Fruit fly (Drosophila melanogaster) whole organism, larva: ENCODE measurements around the gene Dif.

Experiments
- noc ChIP-seq: fragments of 200-800 bp; sonication (Bioruptor generic); optimal IDR thresholded peaks from 3 replicates; lab custom pipeline; 2019; ENCODE audit warnings: missing biosample characterization, mild to moderate bottlenecking, missing genetic modification characterization, moderate library complexity

Gene Dif

dm6 chr2L:17449608-17450504 lies 16.9 kb upstream of the Dif start, which contains the start of gene dl:
Gene dl, minus strand, starts transcription at chr2L:17450364.
- TF ChIP-seq noc (tag; lab: Kevin White, UChicago) = peak; percentile 16

DNA sequence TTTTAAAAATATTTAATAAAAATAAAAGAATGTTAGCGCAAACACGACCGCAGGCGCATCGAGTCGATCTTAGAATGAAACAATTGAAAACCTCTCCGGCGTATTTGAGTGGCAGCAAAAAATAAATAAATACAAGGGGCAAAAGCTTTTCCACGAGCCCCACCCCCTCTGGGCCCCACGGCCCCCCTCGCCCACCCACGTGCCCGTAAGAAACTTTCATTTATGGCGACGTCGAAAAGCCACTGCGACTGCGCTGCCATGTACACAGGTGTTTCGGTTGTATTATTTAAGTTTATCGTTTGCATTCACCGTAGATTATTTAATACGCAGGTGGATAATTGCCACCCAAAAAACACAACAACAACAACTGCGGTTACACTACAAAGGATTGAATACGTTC lies 15.5 kb upstream of the Dif start:
- TF ChIP-seq noc (tag; lab: Kevin White, UChicago) = no peak

dm6 chr2L:17447071-17447470 lies 14.1 kb upstream of the Dif start:
- no peak for TF ChIP-seq noc (tag; lab: Kevin White, UChicago)

DNA sequence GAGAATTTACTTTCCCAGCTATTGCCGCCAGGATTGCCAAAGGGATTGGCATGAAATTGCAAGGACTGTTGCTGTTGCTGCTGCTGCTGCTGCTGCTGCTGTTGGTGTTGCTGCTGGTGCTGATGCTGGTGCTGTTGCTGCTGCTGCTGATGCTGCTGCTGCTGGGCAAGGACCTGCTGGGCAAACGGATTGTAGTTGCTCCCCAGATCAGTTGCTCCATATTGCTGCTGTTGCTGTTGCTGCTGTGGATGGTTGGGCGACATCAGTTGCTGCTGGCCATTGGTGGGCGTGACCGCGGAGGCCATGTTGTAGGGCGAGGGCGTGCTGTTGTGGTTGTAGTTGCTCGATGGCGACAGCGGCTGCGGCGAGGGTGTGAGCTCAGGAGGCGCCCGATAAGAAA lies 4.6 kb upstream of the Dif start:
- no peak for TF ChIP-seq noc (tag; lab: Kevin White, UChicago)

DNA sequence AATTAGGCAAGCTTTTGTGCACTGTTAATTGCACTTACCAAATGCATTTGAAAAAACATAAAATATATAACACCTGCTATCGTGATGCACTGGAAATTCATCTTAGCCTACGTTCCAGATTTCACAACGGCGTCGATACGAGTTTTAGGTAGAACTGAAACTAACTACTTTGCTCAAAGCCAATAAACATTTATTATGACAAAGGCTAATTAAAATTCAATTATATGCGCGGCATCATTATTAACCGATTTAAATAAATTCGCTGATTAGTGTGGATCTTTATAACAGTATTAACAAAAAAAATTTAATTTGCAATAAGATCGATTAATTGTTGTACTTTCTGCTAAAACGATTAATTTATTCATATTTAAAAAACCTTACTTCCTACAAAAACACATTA lies 3.5 kb upstream of the Dif start, which contains the start of gene CG33928:
Gene CG33928 (minus strand): TSS at position 101 of the 400 bp plus-strand sequence.
- TF ChIP-seq noc (tag; lab: Kevin White, UChicago) = no peak

DNA sequence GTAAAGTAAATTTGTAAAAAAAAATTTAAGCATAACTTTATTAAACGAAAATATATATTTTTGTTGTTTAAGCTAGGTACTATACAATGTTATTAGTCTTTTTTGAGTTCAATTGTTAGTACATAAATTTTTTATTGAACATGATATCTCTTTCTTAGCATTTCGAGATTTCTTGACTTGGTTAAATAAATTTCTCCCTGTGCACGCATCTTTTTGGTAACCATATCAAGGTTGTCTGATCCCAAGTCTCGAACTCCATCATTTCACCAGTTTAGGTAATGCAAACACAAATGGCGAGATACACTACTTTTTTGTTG lies 1.6 kb downstream of the Dif start:
- no peak for TF ChIP-seq noc (tag; lab: Kevin White, UChicago)

DNA sequence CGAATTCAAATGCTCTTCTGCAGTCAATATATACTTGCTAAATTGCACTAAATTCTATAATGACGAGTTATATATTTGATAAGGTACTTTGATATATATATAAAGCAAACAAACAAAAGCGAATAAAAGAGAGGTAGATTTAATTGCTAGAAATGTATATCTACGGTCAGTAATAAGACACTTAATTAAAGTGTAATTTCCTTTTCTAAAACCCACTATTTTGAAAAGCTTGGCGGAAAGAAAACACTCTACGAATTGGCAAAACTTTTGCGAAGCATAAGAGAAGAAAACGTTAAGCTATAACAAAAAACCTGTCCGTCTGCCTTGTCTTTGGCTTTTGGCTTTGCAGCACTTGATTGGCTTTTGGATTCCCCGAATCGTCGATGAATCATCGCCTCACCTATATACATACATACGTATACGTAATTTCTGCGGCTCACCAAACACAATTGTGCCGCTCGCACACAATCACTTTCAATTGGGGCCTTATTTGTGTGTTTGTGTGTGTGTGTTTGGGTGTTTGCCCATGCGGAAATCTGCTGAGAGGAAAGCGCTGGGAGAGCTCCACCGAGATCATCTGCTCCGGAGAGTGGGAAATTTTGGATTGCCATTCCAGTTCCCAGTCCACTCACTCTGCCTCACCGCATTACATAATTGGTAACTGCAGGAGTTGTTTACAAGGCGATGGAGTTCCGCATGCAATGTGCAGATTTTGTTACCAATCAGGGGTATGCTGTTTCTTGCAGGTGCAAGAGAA lies 2.2 kb downstream of the Dif start:
- peak; percentile 30 for TF ChIP-seq noc (tag; lab: Kevin White, UChicago)

- TF ChIP-seq noc (tag; lab: Kevin White, UChicago) = peak; percentile 97
Observed at dm6 chr2L:17429788-17430587, 3.0 kb downstream of the Dif start.

- peak; percentile 14 for TF ChIP-seq noc (tag; lab: Kevin White, UChicago)
Observed at dm6 chr2L:17427929-17428456, 5.0 kb downstream of the Dif start.

DNA sequence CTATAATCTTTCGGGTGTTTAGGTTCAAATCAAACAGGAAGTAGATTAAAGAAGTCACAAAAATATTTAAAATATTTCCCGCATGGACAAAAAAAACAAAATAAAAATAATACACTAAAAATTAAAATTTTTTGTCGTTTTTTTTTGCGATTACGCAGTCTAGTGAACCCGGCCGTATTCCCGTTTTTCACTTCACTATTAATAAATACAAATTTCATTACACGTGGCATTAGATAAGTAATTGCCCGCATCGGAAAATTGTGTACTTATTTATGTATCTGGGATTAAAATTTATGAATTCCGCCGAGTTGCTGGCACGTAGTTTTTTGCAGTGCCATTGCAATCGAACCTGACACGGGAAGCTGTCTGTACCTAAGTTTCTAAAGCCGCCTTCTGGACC lies 5.8 kb downstream of the Dif start:
- TF ChIP-seq noc (tag; lab: Kevin White, UChicago) = no peak

- no peak for TF ChIP-seq noc (tag; lab: Kevin White, UChicago)
Observed at dm6 chr2L:17425412-17425811, 7.5 kb downstream of the Dif start.

dm6 chr2L:17425005-17425404 lies 8.0 kb downstream of the Dif start:
- no peak for TF ChIP-seq noc (tag; lab: Kevin White, UChicago)

DNA sequence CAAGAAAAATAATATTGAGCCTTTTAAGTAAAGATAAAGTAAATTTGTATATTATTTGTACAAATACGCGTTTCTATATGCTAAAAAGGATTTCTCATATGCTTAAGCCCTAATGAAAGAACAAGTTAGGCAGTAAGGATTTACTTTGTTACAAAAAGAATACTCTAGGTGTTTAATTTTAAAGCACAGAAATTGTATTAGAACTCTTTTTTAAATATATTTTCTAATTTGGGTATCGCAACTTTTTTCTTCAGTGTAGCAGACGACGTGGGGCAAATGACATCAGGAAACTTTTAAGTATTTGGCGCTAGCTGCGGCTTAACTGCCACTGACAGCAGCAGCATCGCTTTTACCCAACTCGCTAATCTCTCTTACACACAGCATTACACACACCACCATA lies 10.9 kb downstream of the Dif start:
- TF ChIP-seq noc (tag; lab: Kevin White, UChicago) = no peak

DNA sequence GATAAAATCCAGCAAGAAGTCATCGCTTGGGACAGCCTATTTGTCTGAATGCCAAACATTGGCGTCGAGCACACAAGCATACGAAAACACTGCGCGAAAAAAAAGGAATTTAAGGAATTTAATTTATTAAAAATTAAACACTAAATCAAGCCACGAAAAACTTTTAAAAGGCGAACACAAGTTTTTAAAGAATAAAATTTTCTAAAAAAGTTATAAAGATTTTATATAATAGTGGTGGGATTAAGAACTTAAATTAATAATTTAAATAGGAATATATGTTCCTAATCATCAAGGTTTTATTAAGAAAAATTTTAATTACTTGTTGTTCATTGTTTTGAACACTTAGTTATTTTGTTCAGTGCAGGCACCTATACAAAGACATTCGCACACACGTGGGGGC lies 11.6 kb downstream of the Dif start:
- TF ChIP-seq noc (tag; lab: Kevin White, UChicago) = peak; percentile 24

- no peak for TF ChIP-seq noc (tag; lab: Kevin White, UChicago)
Observed at dm6 chr2L:17420419-17420818, 12.5 kb downstream of the Dif start.
